Fruit fly (Drosophila melanogaster) whole organism, embryonic: ENCODE measurements around the gene CG33060.

Experiments
- Antp ChIP-seq: fragments of 200-800 bp; sonication (Bioruptor generic); optimal IDR thresholded peaks from 3 replicates; lab custom pipeline; 2016; ENCODE audit warnings: missing biosample characterization, missing genetic modification characterization
- B-H1 ChIP-seq: fragments of 200-800 bp; sonication (Bioruptor generic); IDR thresholded peaks from 3 replicates; pipeline ENCODE4 v1.3.6; 2022; ENCODE audit warnings: missing biosample characterization, missing genetic modification characterization
- CG11093 ChIP-seq: fragments of 200-800 bp; sonication (Bioruptor generic); IDR thresholded peaks from 3 replicates; pipeline ENCODE4 v1.3.6; 2022; ENCODE audit warnings: missing biosample characterization, missing genetic modification characterization
- CG11504 ChIP-seq: fragments of 200-800 bp; sonication (Bioruptor generic); optimal IDR thresholded peaks from 3 replicates; lab custom pipeline; 2019; ENCODE audit warnings: missing biosample characterization, mild to moderate bottlenecking, missing genetic modification characterization, moderate library complexity
- CG1233 ChIP-seq: fragments of 200-800 bp; sonication (Bioruptor generic); optimal IDR thresholded peaks from 4 replicates; lab custom pipeline; 2018; ENCODE audit warnings: missing biosample characterization, mild to moderate bottlenecking, missing genetic modification characterization
- CG13424 ChIP-seq: fragments of 200-800 bp; sonication (Bioruptor generic); optimal IDR thresholded peaks from 2 replicates; lab custom pipeline; 2019; ENCODE audit warnings: missing biosample characterization, mild to moderate bottlenecking, missing genetic modification characterization, moderate library complexity
- CG15269 ChIP-seq: fragments of 200-800 bp; sonication (Bioruptor generic); optimal IDR thresholded peaks from 2 replicates; lab custom pipeline; 2018; ENCODE audit warnings: missing biosample characterization, mild to moderate bottlenecking, missing genetic modification characterization, moderate library complexity
- CG1529 ChIP-seq: fragments of 200-800 bp; sonication (Bioruptor generic); optimal IDR thresholded peaks from 3 replicates; lab custom pipeline; 2018; ENCODE audit warnings: missing biosample characterization, missing genetic modification characterization
- CG17385 ChIP-seq: fragments of 200-800 bp; sonication (Bioruptor generic); optimal IDR thresholded peaks from 3 replicates; lab custom pipeline; 2018; ENCODE audit warnings: missing biosample characterization, mild to moderate bottlenecking, missing genetic modification characterization
- CG18262 ChIP-seq: fragments of 200-800 bp; optimal IDR thresholded peaks from 3 replicates; lab custom pipeline; 2019; ENCODE audit warnings: missing biosample characterization, mild to moderate bottlenecking, missing genetic modification characterization, moderate library complexity
- CG18764 ChIP-seq: fragments of 200-800 bp; sonication (Bioruptor generic); optimal IDR thresholded peaks from 3 replicates; lab custom pipeline; 2016; ENCODE audit warnings: missing biosample characterization, missing genetic modification characterization
- CG2129 ChIP-seq: fragments of 200-800 bp; sonication (Bioruptor generic); IDR thresholded peaks from 2 replicates; pipeline ENCODE4 v1.3.6; 2022; ENCODE audit warnings: missing biosample characterization, missing genetic modification characterization; ENCODE audit not compliant: partially characterized antibody
- CG2678 ChIP-seq: fragments of 200-800 bp; sonication (Bioruptor generic); optimal IDR thresholded peaks from 3 replicates; lab custom pipeline; 2019; ENCODE audit warnings: missing biosample characterization, mild to moderate bottlenecking, missing genetic modification characterization, moderate library complexity
- CG33213 ChIP-seq: fragments of 200-800 bp; sonication (Bioruptor generic); optimal IDR thresholded peaks from 3 replicates; lab custom pipeline; 2016; ENCODE audit warnings: missing biosample characterization, missing genetic modification characterization
- CG3407 ChIP-seq: fragments of 200-800 bp; sonication (Bioruptor generic); optimal IDR thresholded peaks from 2 replicates; lab custom pipeline; 2018; ENCODE audit warnings: missing biosample characterization, mild to moderate bottlenecking, missing genetic modification characterization
- CG3995 ChIP-seq: fragments of 200-800 bp; sonication (Bioruptor generic); optimal IDR thresholded peaks from 3 replicates; lab custom pipeline; 2016; ENCODE audit warnings: missing biosample characterization, missing genetic modification characterization
- CG8388 ChIP-seq: fragments of 200-800 bp; sonication (Bioruptor generic); optimal IDR thresholded peaks from 2 replicates; lab custom pipeline; 2019; ENCODE audit warnings: missing biosample characterization, mild to moderate bottlenecking, missing genetic modification characterization, moderate library complexity
- CHES-1-like ChIP-seq: fragments of 200-800 bp; sonication (Bioruptor generic); optimal IDR thresholded peaks from 2 replicates; lab custom pipeline; 2016; ENCODE audit warnings: missing biosample characterization, missing genetic modification characterization
- Dfd ChIP-seq, 2 experiments: fragments of >200 bp; optimal IDR thresholded peaks; 2 replicates each; lab custom pipeline; 2017; ENCODE audit warnings: missing biosample characterization in 2 of 2, missing genetic modification characterization in 2 of 2
- Gug ChIP-seq: fragments of 200-800 bp; sonication (Bioruptor generic); IDR thresholded peaks from 4 replicates; pipeline ENCODE4 v1.3.6; 2022; ENCODE audit warnings: missing biosample characterization, missing genetic modification characterization
- HHEX ChIP-seq: fragments of 200-800 bp; sonication (Bioruptor generic); optimal IDR thresholded peaks from 3 replicates; lab custom pipeline; 2017; ENCODE audit warnings: missing biosample characterization, mild to moderate bottlenecking, missing genetic modification characterization, missing genetic modification reagents
- MBD-R2 ChIP-seq: fragments of 200-800 bp; sonication (Bioruptor generic); IDR thresholded peaks from 2 replicates; pipeline ENCODE4 v1.3.6; 2022; ENCODE audit warnings: missing biosample characterization, missing genetic modification characterization
- Meics ChIP-seq: fragments of 200-800 bp; sonication (Bioruptor generic); optimal IDR thresholded peaks from 2 replicates; lab custom pipeline; 2017; ENCODE audit warnings: missing biosample characterization, mild to moderate bottlenecking, missing genetic modification characterization
- PHDP ChIP-seq: fragments of 200-800 bp; sonication (Bioruptor generic); optimal IDR thresholded peaks from 3 replicates; lab custom pipeline; 2018; ENCODE audit warnings: missing biosample characterization, mild to moderate bottlenecking, missing genetic modification characterization, moderate library complexity
- Sox102F ChIP-seq: fragments of 200-800 bp; sonication (Bioruptor generic); optimal IDR thresholded peaks from 2 replicates; lab custom pipeline; 2018; ENCODE audit warnings: missing biosample characterization, mild to moderate bottlenecking, missing genetic modification characterization, moderate library complexity
- Spps ChIP-seq: fragments of 200-800 bp; sonication (Bioruptor generic); optimal IDR thresholded peaks from 2 replicates; lab custom pipeline; 2018; ENCODE audit warnings: missing biosample characterization, mild to moderate bottlenecking, missing genetic modification characterization
- Ssrp ChIP-seq: fragments of 200-800 bp; sonication (Bioruptor generic); optimal IDR thresholded peaks from 2 replicates; lab custom pipeline; 2018; ENCODE audit warnings: missing biosample characterization, mild to moderate bottlenecking, missing genetic modification characterization, moderate library complexity
- Stat92E ChIP-seq, 3 experiments: fragments of >200 bp in 2 of 3; fragments of 200-800 bp in 1 of 3; sonication (Bioruptor generic) in 1 of 3; optimal IDR thresholded peaks; 2 replicates each; lab custom pipeline; 2017 to 2019; ENCODE audit warnings: missing biosample characterization in 3 of 3, missing genetic modification characterization in 3 of 3, mild to moderate bottlenecking in 1 of 3, moderate library complexity in 1 of 3
- bab2 ChIP-seq: fragments of 200-800 bp; sonication (Bioruptor generic); optimal IDR thresholded peaks from 2 replicates; lab custom pipeline; 2016; ENCODE audit warnings: missing biosample characterization, missing genetic modification characterization
- bcd ChIP-seq: fragments of 200-800 bp; sonication (Bioruptor generic); optimal IDR thresholded peaks from 2 replicates; lab custom pipeline; 2017; ENCODE audit warnings: missing biosample characterization, mild to moderate bottlenecking, missing genetic modification characterization
- br ChIP-seq: fragments of >200 bp; optimal IDR thresholded peaks from 2 replicates; lab custom pipeline; 2017
- chinmo ChIP-seq: fragments of 200-800 bp; sonication (Bioruptor generic); IDR thresholded peaks from 4 replicates; pipeline ENCODE4 v1.3.6; 2022; ENCODE audit warnings: missing biosample characterization, missing genetic modification characterization; ENCODE audit not compliant: partially characterized antibody
- dpn ChIP-seq, 2 experiments: fragments of 200-800 bp; sonication (Bioruptor generic); optimal IDR thresholded peaks; 3 replicates each; lab custom pipeline; 2016; ENCODE audit warnings: missing biosample characterization in 2 of 2, missing genetic modification characterization in 2 of 2
- emc ChIP-seq: fragments of 200-800 bp; sonication (Bioruptor generic); optimal IDR thresholded peaks from 2 replicates; lab custom pipeline; 2016; ENCODE audit warnings: missing biosample characterization, missing genetic modification characterization
- exex ChIP-seq: fragments of 200-800 bp; sonication (Bioruptor generic); optimal IDR thresholded peaks from 4 replicates; lab custom pipeline; 2018; ENCODE audit warnings: missing biosample characterization, mild to moderate bottlenecking, missing genetic modification characterization, moderate library complexity
- fd96Cb ChIP-seq: fragments of 200-800 bp; sonication (Bioruptor generic); optimal IDR thresholded peaks from 2 replicates; lab custom pipeline; 2018; ENCODE audit warnings: missing biosample characterization, mild to moderate bottlenecking, missing genetic modification characterization, moderate library complexity
- grn ChIP-seq: fragments of 200-800 bp; sonication (Bioruptor generic); optimal IDR thresholded peaks from 3 replicates; lab custom pipeline; 2017; ENCODE audit warnings: missing biosample characterization, missing genetic modification characterization
- kay ChIP-seq: fragments of 200-800 bp; sonication (Bioruptor generic); optimal IDR thresholded peaks from 2 replicates; lab custom pipeline; 2016; ENCODE audit warnings: missing biosample characterization, missing genetic modification characterization
- pho ChIP-seq: fragments of 200-800 bp; sonication (Bioruptor generic); optimal IDR thresholded peaks from 2 replicates; lab custom pipeline; 2016; ENCODE audit warnings: missing biosample characterization, missing genetic modification characterization
- pzg ChIP-seq: fragments of 200-800 bp; sonication (Bioruptor generic); optimal IDR thresholded peaks from 3 replicates; lab custom pipeline; 2018; ENCODE audit warnings: missing biosample characterization, mild to moderate bottlenecking, missing genetic modification characterization, moderate library complexity
- row ChIP-seq: fragments of 200-800 bp; sonication (Bioruptor generic); IDR thresholded peaks from 3 replicates; pipeline ENCODE4 v1.3.6; 2022; ENCODE audit warnings: missing biosample characterization, missing genetic modification characterization
- sens ChIP-seq: fragments of 200-800 bp; sonication (Bioruptor generic); peaks from one replicate; lab custom pipeline; 2016; ENCODE audit warnings: missing biosample characterization, missing genetic modification characterization
- sna ChIP-seq: fragments of 200-800 bp; sonication (Bioruptor generic); IDR thresholded peaks from 2 replicates; pipeline ENCODE4 v1.3.6; 2022; ENCODE audit warnings: missing biosample characterization, missing genetic modification characterization; ENCODE audit not compliant: partially characterized antibody
- stwl ChIP-seq: fragments of 200-800 bp; sonication (Bioruptor generic); optimal IDR thresholded peaks from 3 replicates; lab custom pipeline; 2018; ENCODE audit warnings: missing biosample characterization, mild to moderate bottlenecking, missing genetic modification characterization, moderate library complexity
- tna ChIP-seq: fragments of 200-800 bp; sonication (Bioruptor generic); IDR thresholded peaks from 2 replicates; pipeline ENCODE4 v1.3.6; 2022; ENCODE audit warnings: missing biosample characterization, missing genetic modification characterization; ENCODE audit not compliant: partially characterized antibody
- trh ChIP-seq: fragments of 200-800 bp; sonication (Bioruptor generic); optimal IDR thresholded peaks from 2 replicates; lab custom pipeline; 2016; ENCODE audit warnings: missing biosample characterization, missing genetic modification characterization
- tup ChIP-seq: fragments of 200-800 bp; sonication (Bioruptor generic); optimal IDR thresholded peaks from 2 replicates; lab custom pipeline; 2016; ENCODE audit warnings: missing biosample characterization, mild to moderate bottlenecking, missing genetic modification characterization, moderate library complexity
- tx ChIP-seq: fragments of 200-800 bp; sonication (Bioruptor generic); optimal IDR thresholded peaks from 2 replicates; lab custom pipeline; 2016; ENCODE audit warnings: missing biosample characterization, missing genetic modification characterization
- unpg ChIP-seq: fragments of 200-800 bp; sonication (Bioruptor generic); optimal IDR thresholded peaks from 3 replicates; lab custom pipeline; 2018; ENCODE audit warnings: missing biosample characterization, mild to moderate bottlenecking, missing genetic modification characterization, moderate library complexity
- vnd ChIP-seq: fragments of 200-800 bp; sonication (Bioruptor generic); IDR thresholded peaks from 3 replicates; pipeline ENCODE4 v1.3.6; 2022; ENCODE audit warnings: missing biosample characterization, missing genetic modification characterization; ENCODE audit not compliant: partially characterized antibody

Gene CG33060

DNA sequence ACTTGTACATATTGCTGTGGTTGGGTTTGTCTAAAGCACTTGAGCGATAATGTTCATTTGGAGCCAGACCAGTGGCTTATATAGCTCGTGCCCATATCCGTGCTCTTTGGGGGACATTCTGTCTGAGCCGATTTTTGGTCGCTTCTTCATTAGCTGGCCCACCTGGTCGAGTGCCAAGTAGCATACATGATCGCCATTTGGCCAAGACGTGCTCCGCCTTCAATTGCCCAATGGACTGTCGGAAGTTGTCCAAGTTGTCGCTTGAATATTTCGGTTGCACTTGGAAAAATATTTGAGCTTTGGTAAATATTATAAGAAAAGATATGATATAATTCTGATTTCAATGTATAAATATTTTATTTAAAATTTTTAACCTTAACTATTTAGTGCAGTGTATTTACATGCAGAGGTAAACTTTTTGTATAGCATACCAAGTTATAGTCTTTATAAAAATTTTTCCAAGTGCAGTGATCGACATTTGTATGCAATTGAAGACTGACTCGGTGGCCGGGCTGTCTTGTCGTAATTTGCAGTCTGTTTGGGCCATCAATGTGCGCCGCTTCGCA lies 45.4 kb upstream of the CG33060 start, which contains the start of gene CG13047 (continued):
- TF ChIP-seq CG15269 (tag; lab: Kevin White, UChicago): peak; percentile 28
- no peak for TF ChIP-seq Dfd (GFP tag; optimal IDR thresholded peaks at IDR 0.05; lab: Kevin White, UChicago)
- TF ChIP-seq CHES-1-like: no peak
- no peak for TF ChIP-seq fd96Cb (tag; lab: Kevin White, UChicago)
- TF ChIP-seq trh: no peak
- TF ChIP-seq Spps: no peak
- TF ChIP-seq CG3407 (GFP tag; lab: Kevin White, UChicago): no peak
- TF ChIP-seq Ssrp (tag; lab: Kevin White, UChicago): no peak
- TF ChIP-seq CG11093 (GFP tag; lab: Robert Waterston, UW): no peak
- no peak for TF ChIP-seq Gug
- TF ChIP-seq grn (GFP tag; lab: Kevin White, UChicago): no peak
- no peak for TF ChIP-seq sens
- 0 out of 4 replicates have a peak, but pooled peaks have one; percentile 24 for TF ChIP-seq chinmo (GFP tag; lab: Robert Waterston, UW)
- no peak for TF ChIP-seq Meics (GFP tag; lab: Kevin White, UChicago)
- TF ChIP-seq br: no peak
- TF ChIP-seq exex (tag; lab: Kevin White, UChicago): no peak
- no peak for TF ChIP-seq CG3995 (GFP tag; lab: Kevin White, UChicago)
- no peak for TF ChIP-seq CG33213 (GFP tag; lab: Kevin White, UChicago)
- no peak for TF ChIP-seq PHDP (tag; lab: Kevin White, UChicago)
- no peak for TF ChIP-seq pho
- no peak for TF ChIP-seq HHEX
- peak; percentile 55 for TF ChIP-seq CG11504
- no peak for TF ChIP-seq stwl (tag; lab: Kevin White, UChicago)
- TF ChIP-seq CG13424 (tag; lab: Kevin White, UChicago): peak; percentile 24
- no peak for TF ChIP-seq vnd
- TF ChIP-seq CG17385 (GFP tag; lab: Kevin White, UChicago): no peak
- TF ChIP-seq Antp (GFP tag; lab: Kevin White, UChicago): no peak
- no peak for TF ChIP-seq bcd
- TF ChIP-seq dpn (GFP tag; optimal IDR thresholded peaks at IDR 0.05; lab: Kevin White, UChicago): no peak
- no peak for TF ChIP-seq CG1529 (GFP tag; lab: Kevin White, UChicago)
- TF ChIP-seq Sox102F (GFP tag; lab: Kevin White, UChicago): peak; percentile 36
- TF ChIP-seq Stat92E (GFP tag; optimal IDR thresholded peaks at IDR 0.05; lab: Kevin White, UChicago): no peak
- TF ChIP-seq row (GFP tag; lab: Robert Waterston, UW): 0 out of 3 replicates have a peak, but pooled peaks have one; percentile 11
- no peak for TF ChIP-seq MBD-R2 (GFP tag; lab: Robert Waterston, UW)
- no peak for TF ChIP-seq sna
- TF ChIP-seq bab2 (GFP tag; lab: Kevin White, UChicago): no peak
- no peak for TF ChIP-seq CG1233 (GFP tag; lab: Kevin White, UChicago)
- TF ChIP-seq kay: no peak
- peak; percentile 36 for TF ChIP-seq CG2678 (tag; lab: Kevin White, UChicago)
- TF ChIP-seq tx (GFP tag; lab: Kevin White, UChicago): no peak
- no peak for TF ChIP-seq emc
- TF ChIP-seq unpg: peak; percentile 2
- TF ChIP-seq tna (GFP tag; lab: Robert Waterston, UW): no peak
- no peak for TF ChIP-seq CG18764
- TF ChIP-seq CG2129 (GFP tag; lab: Robert Waterston, UW): no peak
- no peak for TF ChIP-seq tup
- TF ChIP-seq pzg (GFP tag; lab: Kevin White, UChicago): no peak
- no peak for TF ChIP-seq CG8388 (GFP tag; lab: Kevin White, UChicago)
- TF ChIP-seq CG18262: no peak
- TF ChIP-seq B-H1 (GFP tag; lab: Robert Waterston, UW): no peak
